Fruit fly (Drosophila melanogaster) whole organism, embryonic: Measurements from ENCODE around the gene CG12640.

ENCODE experiments used
- BEAF-32 ChIP-seq: fragments of 200-800 bp; sonication (Bioruptor generic); optimal IDR thresholded peaks from 3 replicates; lab custom pipeline; 2017; ENCODE audit warnings: missing biosample characterization, missing genetic modification characterization, mild to moderate bottlenecking, moderate library complexity, missing genetic modification reagents
- CG10209 ChIP-seq: fragments of 200-800 bp; sonication (Bioruptor generic); optimal IDR thresholded peaks from 3 replicates; lab custom pipeline; 2017; ENCODE audit warnings: missing biosample characterization, mild to moderate bottlenecking, missing genetic modification characterization, missing genetic modification reagents
- CG11695 ChIP-seq: fragments of 200-800 bp; sonication (Bioruptor generic); IDR thresholded peaks from 3 replicates; pipeline ENCODE4 v1.3.6; 2022; ENCODE audit warnings: missing biosample characterization, missing genetic modification characterization
- CG12391 ChIP-seq: fragments of 200-800 bp; sonication (Bioruptor generic); optimal IDR thresholded peaks from 3 replicates; lab custom pipeline; 2018; ENCODE audit warnings: missing biosample characterization, mild to moderate bottlenecking, missing genetic modification characterization, moderate library complexity
- CG13624 ChIP-seq: fragments of 200-800 bp; sonication (Bioruptor generic); optimal IDR thresholded peaks from 2 replicates; lab custom pipeline; 2016; ENCODE audit warnings: missing biosample characterization, missing genetic modification characterization
- CG14860 ChIP-seq: fragments of 200-800 bp; sonication (Bioruptor generic); IDR thresholded peaks from 3 replicates; pipeline ENCODE4 v1.3.6; 2022; ENCODE audit warnings: missing biosample characterization, missing genetic modification characterization; ENCODE audit not compliant: partially characterized antibody
- CG18599 ChIP-seq: fragments of 200-800 bp; sonication (Bioruptor generic); optimal IDR thresholded peaks from 3 replicates; lab custom pipeline; 2017; ENCODE audit warnings: missing biosample characterization, missing genetic modification characterization, mild to moderate bottlenecking, moderate library complexity, missing genetic modification reagents
- CG2129 ChIP-seq: fragments of 200-800 bp; sonication (Bioruptor generic); IDR thresholded peaks from 2 replicates; pipeline ENCODE4 v1.3.6; 2022; ENCODE audit warnings: missing biosample characterization, missing genetic modification characterization; ENCODE audit not compliant: partially characterized antibody
- CG2678 ChIP-seq: fragments of 200-800 bp; sonication (Bioruptor generic); optimal IDR thresholded peaks from 3 replicates; lab custom pipeline; 2019; ENCODE audit warnings: missing biosample characterization, mild to moderate bottlenecking, missing genetic modification characterization, moderate library complexity
- CG32532 ChIP-seq: fragments of 200-800 bp; sonication (Bioruptor generic); IDR thresholded peaks from 2 replicates; pipeline ENCODE4 v1.3.6; 2022; ENCODE audit warnings: missing biosample characterization, missing genetic modification characterization
- CG32767 ChIP-seq: fragments of 200-800 bp; sonication (Bioruptor generic); IDR thresholded peaks from 2 replicates; pipeline ENCODE4 v1.3.6; 2022; ENCODE audit warnings: missing biosample characterization, missing genetic modification characterization
- CG33213 ChIP-seq: fragments of 200-800 bp; sonication (Bioruptor generic); optimal IDR thresholded peaks from 3 replicates; lab custom pipeline; 2016; ENCODE audit warnings: missing biosample characterization, missing genetic modification characterization
- CG6683 ChIP-seq: fragments of 200-800 bp; sonication (Bioruptor generic); optimal IDR thresholded peaks from 2 replicates; lab custom pipeline; 2017; ENCODE audit warnings: missing biosample characterization, mild to moderate bottlenecking, missing genetic modification characterization, missing genetic modification reagents
- CG6765 ChIP-seq: fragments of 200-800 bp; sonication (Bioruptor generic); optimal IDR thresholded peaks from 3 replicates; lab custom pipeline; 2017; ENCODE audit warnings: missing biosample characterization, mild to moderate bottlenecking, missing genetic modification characterization
- CG7357 ChIP-seq: fragments of 200-800 bp; sonication (Bioruptor generic); IDR thresholded peaks from 3 replicates; pipeline ENCODE4 v1.3.6; 2022; ENCODE audit warnings: missing biosample characterization, missing genetic modification characterization
- CG8290 ChIP-seq, 3 experiments: fragments of 200-800 bp; sonication (Bioruptor generic); optimal IDR thresholded peaks; 2 replicates each; lab custom pipeline; 2016 to 2019; ENCODE audit warnings: missing biosample characterization in 3 of 3, missing genetic modification characterization in 3 of 3, mild to moderate bottlenecking in 2 of 3, moderate library complexity in 1 of 3
- CG9727 ChIP-seq: fragments of 200-800 bp; sonication (Bioruptor generic); optimal IDR thresholded peaks from 3 replicates; lab custom pipeline; 2017; ENCODE audit warnings: missing biosample characterization, mild to moderate bottlenecking, missing genetic modification characterization
- CG9876 ChIP-seq: fragments of 200-800 bp; sonication (Bioruptor generic); optimal IDR thresholded peaks from 2 replicates; lab custom pipeline; 2016; ENCODE audit warnings: missing biosample characterization, missing genetic modification characterization
- Dbx ChIP-seq: fragments of 200-800 bp; sonication (Bioruptor generic); IDR thresholded peaks from 3 replicates; pipeline ENCODE4 v1.3.6; 2022; ENCODE audit warnings: missing biosample characterization, missing genetic modification characterization
- Dip3 ChIP-seq: fragments of 200-800 bp; sonication (Bioruptor generic); optimal IDR thresholded peaks from 3 replicates; lab custom pipeline; 2016; ENCODE audit warnings: missing biosample characterization, missing genetic modification characterization
- Dref ChIP-seq: fragments of 200-800 bp; sonication (Bioruptor generic); IDR thresholded peaks from 2 replicates; pipeline ENCODE4 v1.3.6; 2022; ENCODE audit warnings: missing biosample characterization, missing genetic modification characterization
- Ets65A ChIP-seq: fragments of 200-800 bp; sonication (Bioruptor generic); peaks from one replicate; lab custom pipeline; 2016; ENCODE audit warnings: missing biosample characterization, missing genetic modification characterization
- HLH4C ChIP-seq: fragments of 200-800 bp; sonication (Bioruptor generic); IDR thresholded peaks from 3 replicates; pipeline ENCODE4 v1.3.6; 2022; ENCODE audit warnings: missing biosample characterization, missing genetic modification characterization; ENCODE audit not compliant: partially characterized antibody
- Hand ChIP-seq: fragments of 200-800 bp; sonication (Bioruptor generic); optimal IDR thresholded peaks from 2 replicates; lab custom pipeline; 2017; ENCODE audit warnings: mild to moderate bottlenecking, missing biosample characterization, missing genetic modification reagents, missing genetic modification characterization
- Hr3 ChIP-seq: fragments of 200-800 bp; sonication (Bioruptor generic); optimal IDR thresholded peaks from 3 replicates; lab custom pipeline; 2016; ENCODE audit warnings: missing biosample characterization, missing genetic modification characterization
- MESR4 ChIP-seq: fragments of 200-800 bp; sonication (Bioruptor generic); optimal IDR thresholded peaks from 2 replicates; lab custom pipeline; 2018; ENCODE audit warnings: missing biosample characterization, mild to moderate bottlenecking, missing genetic modification characterization, moderate library complexity
- NFAT ChIP-seq: fragments of 200-800 bp; sonication (Bioruptor generic); IDR thresholded peaks from 2 replicates; pipeline ENCODE4 v1.3.6; 2022; ENCODE audit warnings: missing biosample characterization, missing genetic modification characterization
- Nf-YA ChIP-seq: fragments of 200-800 bp; sonication (Bioruptor generic); IDR thresholded peaks from 2 replicates; pipeline ENCODE4 v1.3.6; 2022; ENCODE audit warnings: missing biosample characterization, missing genetic modification characterization
- Sry-δ ChIP-seq: fragments of 200-800 bp; sonication (Bioruptor generic); optimal IDR thresholded peaks from 2 replicates; lab custom pipeline; 2016; ENCODE audit warnings: missing biosample characterization, missing genetic modification characterization
- ac ChIP-seq: fragments of 200-800 bp; sonication (Bioruptor generic); optimal IDR thresholded peaks from 3 replicates; lab custom pipeline; 2017; ENCODE audit warnings: missing biosample characterization, mild to moderate bottlenecking, missing genetic modification characterization
- bab2 ChIP-seq: fragments of 200-800 bp; sonication (Bioruptor generic); optimal IDR thresholded peaks from 2 replicates; lab custom pipeline; 2016; ENCODE audit warnings: missing biosample characterization, missing genetic modification characterization
- dm ChIP-seq: fragments of 200-800 bp; sonication (Bioruptor generic); optimal IDR thresholded peaks from 3 replicates; lab custom pipeline; 2016; ENCODE audit warnings: missing biosample characterization, missing genetic modification characterization
- gro ChIP-seq: fragments of 200-800 bp; sonication (Bioruptor generic); optimal IDR thresholded peaks from 2 replicates; lab custom pipeline; 2016; ENCODE audit warnings: missing biosample characterization, missing genetic modification characterization
- nerfin-2 ChIP-seq: fragments of 200-800 bp; sonication (Bioruptor generic); IDR thresholded peaks from 2 replicates; pipeline ENCODE4 v1.3.6; 2022; ENCODE audit warnings: missing biosample characterization, missing genetic modification characterization; ENCODE audit not compliant: partially characterized antibody
- nmo ChIP-seq: fragments of 200-800 bp; sonication (Bioruptor generic); optimal IDR thresholded peaks from 2 replicates; lab custom pipeline; 2018; ENCODE audit warnings: missing biosample characterization, mild to moderate bottlenecking, missing genetic modification characterization, moderate library complexity
- pho ChIP-seq: fragments of 200-800 bp; sonication (Bioruptor generic); optimal IDR thresholded peaks from 2 replicates; lab custom pipeline; 2016; ENCODE audit warnings: missing biosample characterization, missing genetic modification characterization
- phol ChIP-seq: fragments of 200-800 bp; sonication (Bioruptor generic); optimal IDR thresholded peaks from 3 replicates; lab custom pipeline; 2018; ENCODE audit warnings: missing biosample characterization, mild to moderate bottlenecking, missing genetic modification characterization, moderate library complexity
- sens ChIP-seq: fragments of 200-800 bp; sonication (Bioruptor generic); peaks from one replicate; lab custom pipeline; 2016; ENCODE audit warnings: missing biosample characterization, missing genetic modification characterization
- slbo ChIP-seq: fragments of 200-800 bp; sonication (Bioruptor generic); IDR thresholded peaks from 2 replicates; pipeline ENCODE4 v1.3.6; 2022; ENCODE audit warnings: missing biosample characterization, missing genetic modification characterization
- stwl ChIP-seq: fragments of 200-800 bp; sonication (Bioruptor generic); optimal IDR thresholded peaks from 3 replicates; lab custom pipeline; 2018; ENCODE audit warnings: missing biosample characterization, mild to moderate bottlenecking, missing genetic modification characterization, moderate library complexity
- tll ChIP-seq, 2 experiments: fragments of 200-800 bp in 1 of 2; fragments of >200 bp in 1 of 2; sonication (Bioruptor generic) in 1 of 2; optimal IDR thresholded peaks; 2 replicates each; lab custom pipeline; 2017 to 2019; ENCODE audit warnings: missing biosample characterization in 2 of 2, missing genetic modification characterization in 2 of 2, mild to moderate bottlenecking in 1 of 2, moderate library complexity in 1 of 2
- trem ChIP-seq: fragments of 200-800 bp; optimal IDR thresholded peaks from 3 replicates; lab custom pipeline; 2019; ENCODE audit warnings: missing biosample characterization, mild to moderate bottlenecking, missing genetic modification characterization, moderate library complexity
- vnd ChIP-seq: fragments of 200-800 bp; sonication (Bioruptor generic); IDR thresholded peaks from 3 replicates; pipeline ENCODE4 v1.3.6; 2022; ENCODE audit warnings: missing biosample characterization, missing genetic modification characterization; ENCODE audit not compliant: partially characterized antibody

The CG12640 gene

DNA sequence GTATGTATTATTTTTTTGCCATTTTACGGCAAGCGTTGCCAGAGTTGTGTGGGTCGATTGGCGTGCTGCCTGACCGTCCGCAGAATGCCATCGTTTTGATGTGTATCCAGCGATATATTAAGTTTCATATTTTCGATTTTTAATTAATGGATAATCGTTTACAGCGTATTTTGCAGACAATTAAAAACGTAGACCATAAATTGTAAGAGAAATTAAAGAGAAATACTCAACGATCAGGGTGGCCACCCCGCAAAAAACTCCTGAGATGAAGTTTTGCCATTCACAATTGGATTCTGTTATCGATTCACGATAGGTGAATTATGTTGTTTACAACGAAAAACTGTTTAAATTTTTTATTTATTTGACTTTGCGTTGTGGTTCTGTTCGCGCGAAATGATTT is 42.0 kb upstream of the CG12640 start, which contains the start of gene nocte (continued):
- peak; percentile 67 for TF ChIP-seq BEAF-32 (GFP tag; lab: Kevin White, UChicago)
- 0 out of 3 replicates have a peak, but pooled peaks have one; percentile 46 for TF ChIP-seq HLH4C (GFP tag; lab: Robert Waterston, UW)
- no peak for TF ChIP-seq CG18599
- TF ChIP-seq CG11695 (GFP tag; lab: Robert Waterston, UW): no peak
- no peak for TF ChIP-seq Dbx (GFP tag; lab: Robert Waterston, UW)
- peak; percentile 67 for TF ChIP-seq stwl (tag; lab: Kevin White, UChicago)
- TF ChIP-seq Dref (GFP tag; lab: Robert Waterston, UW): peak; percentile 64
- TF ChIP-seq slbo (GFP tag; lab: Robert Waterston, UW): peak; percentile 58
- no peak for TF ChIP-seq CG7357 (GFP tag; lab: Robert Waterston, UW)
- TF ChIP-seq CG32767 (GFP tag; lab: Robert Waterston, UW): peak; percentile 87
- TF ChIP-seq trem: peak; percentile 65
- no peak for TF ChIP-seq CG8290 (GFP tag; optimal IDR thresholded peaks at IDR 0.05; lab: Kevin White, UChicago)
- peak in 1 of 2 experiments; percentile 4 for TF ChIP-seq CG8290 (tag; optimal IDR thresholded peaks at IDR 0.05; lab: Kevin White, UChicago)
- TF ChIP-seq nerfin-2 (GFP tag; lab: Robert Waterston, UW): 0 out of 2 replicates have a peak, but pooled peaks have one; percentile 12
- TF ChIP-seq CG2129 (GFP tag; lab: Robert Waterston, UW): 0 out of 2 replicates have a peak, but pooled peaks have one; percentile 20
- TF ChIP-seq Dip3 (GFP tag; lab: Kevin White, UChicago): peak; percentile 1
- peak; percentile 20 for TF ChIP-seq CG12391 (tag; lab: Kevin White, UChicago)
- TF ChIP-seq MESR4 (GFP tag; lab: Kevin White, UChicago): peak; percentile 8
- TF ChIP-seq CG33213: peak; percentile 1
- TF ChIP-seq NFAT (GFP tag; lab: Robert Waterston, UW): no peak
- TF ChIP-seq CG2678 (tag; lab: Kevin White, UChicago): no peak
- TF ChIP-seq Nf-YA (GFP tag; lab: Robert Waterston, UW): no peak
- no peak for TF ChIP-seq tll (GFP tag; optimal IDR thresholded peaks at IDR 0.05; lab: Kevin White, UChicago)
- peak; percentile 35 for TF ChIP-seq CG13624 (GFP tag; lab: Kevin White, UChicago)
- TF ChIP-seq dm: peak; percentile 11
- no peak for TF ChIP-seq CG32532 (GFP tag; lab: Robert Waterston, UW)
- TF ChIP-seq CG9727 (GFP tag; lab: Kevin White, UChicago): no peak
- TF ChIP-seq CG9876: no peak
- TF ChIP-seq Sry-δ (GFP tag; lab: Kevin White, UChicago): peak; percentile 66
- no peak for TF ChIP-seq Hand (GFP tag; lab: Kevin White, UChicago)
- no peak for TF ChIP-seq CG10209
- no peak for TF ChIP-seq ac (GFP tag; lab: Kevin White, UChicago)
- TF ChIP-seq CG14860: peak; percentile 37; the same call in 1 of the 3 replicates
- TF ChIP-seq phol (tag; lab: Kevin White, UChicago): peak; percentile 53
- no peak for TF ChIP-seq CG6683 (GFP tag; lab: Kevin White, UChicago)
- TF ChIP-seq gro (GFP tag; lab: Kevin White, UChicago): peak; percentile 36
- TF ChIP-seq bab2 (GFP tag; lab: Kevin White, UChicago): peak; percentile 35
- peak; percentile 23 for TF ChIP-seq nmo (GFP tag; lab: Kevin White, UChicago)
- TF ChIP-seq Ets65A (GFP tag; lab: Kevin White, UChicago): peak; percentile 88
- peak; percentile 48; the same call in 2 of the 3 replicates for TF ChIP-seq vnd (GFP tag; lab: Robert Waterston, UW)
- peak; percentile 5 for TF ChIP-seq Hr3
- TF ChIP-seq sens (GFP tag; lab: Kevin White, UChicago): peak; percentile 85
- TF ChIP-seq CG6765 (GFP tag; lab: Kevin White, UChicago): no peak
- no peak for TF ChIP-seq pho
